Fruit fly (Drosophila melanogaster): ENCODE results near the gene CG2898.

- no peak for TF ChIP-seq pan (optimal IDR thresholded peaks at IDR 0.05)
- no peak for TF ChIP-seq Dll (optimal IDR thresholded peaks at IDR 0.05)
- no peak for TF ChIP-seq EcR (GFP tag; optimal IDR thresholded peaks at IDR 0.05)
- TF ChIP-seq CG8478 (optimal IDR thresholded peaks at IDR 0.05), result no peak
- no peak for TF ChIP-seq usp (GFP tag; optimal IDR thresholded peaks at IDR 0.05)
- TF ChIP-seq psq (optimal IDR thresholded peaks at IDR 0.05), result no peak
Observed at dm6 chrX:10417129-10417528, 42.0 kb downstream of the CG2898 start, which contains the start of gene RabX2.
